Worm (Caenorhabditis elegans): ENCODE results near the gene col-162.

col-162 gene

DNA sequence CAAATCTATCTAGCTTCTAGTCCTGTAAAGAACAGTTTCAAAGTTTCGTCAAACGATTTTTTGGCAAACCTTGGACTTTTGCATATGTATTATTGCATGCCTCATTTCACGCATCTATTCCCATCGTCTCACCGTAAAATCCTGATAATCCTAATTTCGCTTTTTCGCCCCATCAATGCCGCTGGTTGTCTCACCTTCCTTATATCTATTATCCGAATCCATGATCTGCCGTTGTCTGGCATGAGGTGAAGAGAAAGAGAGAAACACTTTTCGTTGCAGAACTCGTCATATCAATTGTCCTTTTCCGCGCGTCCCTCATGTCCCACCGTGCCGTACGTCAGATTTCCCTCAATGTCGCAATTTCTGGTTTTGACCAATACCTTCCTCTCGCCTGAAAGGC, 27.2 kb upstream of the col-162 start, which contains the start of gene cut-2:
Gene cut-2, plus strand, starts transcription at position 365 of the 400 bp plus-strand sequence.
- TF ChIP-seq C38D4.7 (GFP tag; optimal IDR thresholded peaks at IDR 0.05): no peak
- peak; percentile 31 for TF ChIP-seq rnt-1 (tag; optimal IDR thresholded peaks at IDR 0.05)

DNA sequence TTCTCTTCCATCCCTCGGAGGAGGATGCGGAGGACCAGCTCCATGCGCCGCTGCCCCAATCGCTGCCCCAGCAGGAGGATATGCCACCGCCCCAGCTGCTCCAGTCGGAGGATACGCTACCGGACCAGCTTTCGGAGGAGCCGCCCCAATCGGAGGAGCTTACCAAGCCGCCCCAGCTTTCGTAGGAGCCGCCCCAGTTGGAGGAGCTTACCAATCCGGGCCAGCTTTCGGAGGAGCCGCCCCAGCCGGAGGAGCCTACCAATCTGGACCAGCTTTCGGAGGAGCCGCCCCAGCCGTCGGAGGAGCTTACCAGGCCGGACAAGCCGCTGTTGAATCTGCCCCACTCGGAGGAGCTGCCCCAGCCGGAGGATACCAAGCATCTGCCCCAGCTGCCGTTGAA, 26.3 kb upstream of the col-162 start:
- TF ChIP-seq che-1 (tag; optimal IDR thresholded peaks at IDR 0.05) (peak; percentile 35), nhr-232 (tag; optimal IDR thresholded peaks at IDR 0.05) (peak; percentile 21), sdc-2 (tag; optimal IDR thresholded peaks at IDR 0.05) (peak; percentile 12), K02D7.2 (tag; optimal IDR thresholded peaks at IDR 0.05) (peak; percentile 59), fkh-6 (tag; optimal IDR thresholded peaks at IDR 0.05) (peak; percentile 26), dmd-4 (tag; optimal IDR thresholded peaks at IDR 0.05; ENCODE audit: borderline replicate concordance) (no peak), T23F11.4 (GFP tag; optimal IDR thresholded peaks at IDR 0.05) (peak; percentile 73), hlh-6 (tag; optimal IDR thresholded peaks at IDR 0.05) (no peak), hlh-30 (tag; optimal IDR thresholded peaks at IDR 0.05; ENCODE audit: insufficient read depth) (no peak)

ce11 chrV:13416076-13416475, 25.7 kb upstream of the col-162 start:
- TF ChIP-seq mec-3 (tag; optimal IDR thresholded peaks at IDR 0.05; ENCODE audit: borderline replicate concordance) (no peak), ceh-24 (tag; optimal IDR thresholded peaks at IDR 0.05) (no peak), fkh-6 (tag; optimal IDR thresholded peaks at IDR 0.05) (no peak), gmeb-2 (tag; optimal IDR thresholded peaks at IDR 0.05) (no peak), ceh-2 (tag; optimal IDR thresholded peaks at IDR 0.05) (no peak), F13H6.1 (tag; optimal IDR thresholded peaks at IDR 0.05) (no peak), T23F11.4 (GFP tag; optimal IDR thresholded peaks at IDR 0.05) (no peak), ceh-14 (tag; optimal IDR thresholded peaks at IDR 0.05) (no peak), eyg-1 (tag; optimal IDR thresholded peaks at IDR 0.05) (no peak), tbx-7 (tag; optimal IDR thresholded peaks at IDR 0.05) (no peak), unc-86 (tag; optimal IDR thresholded peaks at IDR 0.05) (no peak), ceh-22 (tag; optimal IDR thresholded peaks at IDR 0.05) (no peak), elt-2 (tag; optimal IDR thresholded peaks at IDR 0.05) (no peak), sox-2 (GFP tag; IDR thresholded peaks at IDR 0.05) (no peak), npax-4 (tag; optimal IDR thresholded peaks at IDR 0.05) (no peak), unc-55 (GFP tag; optimal IDR thresholded peaks at IDR 0.05) (no peak), pros-1 (tag; optimal IDR thresholded peaks at IDR 0.05) (no peak), zip-5 (tag; optimal IDR thresholded peaks at IDR 0.05) (no peak)

DNA sequence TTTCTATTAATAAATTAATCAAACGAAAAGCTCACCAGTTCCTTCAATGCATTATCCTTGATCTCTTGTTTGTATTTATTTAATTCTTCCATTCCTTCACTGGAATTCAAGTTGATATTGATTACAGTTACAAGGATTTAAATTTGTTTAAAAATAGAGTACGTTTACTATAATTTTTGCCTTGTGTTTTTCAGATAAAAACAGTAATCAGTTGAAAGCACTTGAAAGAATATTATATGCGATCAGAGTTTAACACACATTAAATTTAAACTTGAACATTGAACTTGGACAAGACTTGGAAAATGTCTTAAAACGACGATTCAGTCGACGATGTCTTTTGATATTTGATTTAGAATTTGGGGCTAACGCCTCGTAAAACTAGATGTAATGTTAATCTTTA, 24.2 kb upstream of the col-162 start, which contains the start of gene F53F1.6:
Gene F53F1.6, minus strand, starts transcription at position 101 of the 400 bp plus-strand sequence.
- TF ChIP-seq syd-9 (tag; optimal IDR thresholded peaks at IDR 0.05) (no peak), tbx-7 (tag; optimal IDR thresholded peaks at IDR 0.05) (no peak), zip-5 (tag; optimal IDR thresholded peaks at IDR 0.05) (no peak), unc-86 (tag; optimal IDR thresholded peaks at IDR 0.05) (no peak), fax-1 (tag; optimal IDR thresholded peaks at IDR 0.05) (no peak)

- no peak for TF ChIP-seq fkh-6 (tag; optimal IDR thresholded peaks at IDR 0.05)
- no peak for TF ChIP-seq hlh-6 (tag; optimal IDR thresholded peaks at IDR 0.05)
- no peak for TF ChIP-seq pros-1 (tag; optimal IDR thresholded peaks at IDR 0.05)
- TF ChIP-seq fkh-10 (GFP tag; optimal IDR thresholded peaks at IDR 0.05): no peak
- no peak for TF ChIP-seq rnt-1 (tag; optimal IDR thresholded peaks at IDR 0.05)
- TF ChIP-seq unc-3 (GFP tag; conservative IDR thresholded peaks at IDR 0.05): no peak
- TF ChIP-seq unc-3 (tag; optimal IDR thresholded peaks at IDR 0.05): no peak
- TF ChIP-seq unc-42 (tag; optimal IDR thresholded peaks at IDR 0.05): no peak
- no peak for TF ChIP-seq lin-11 (tag; optimal IDR thresholded peaks at IDR 0.05)
Observed at ce11 chrV:13420640-13421039, 21.1 kb upstream of the col-162 start, which contains the start of gene srv-8. Gene srv-8 (minus strand): TSS chrV:13420740.
